Fruit fly (Drosophila melanogaster) whole organism, embryonic: ENCODE data around the gene CG13096.
A peak's percentile ranks its signal among the peaks of the same experiment; 100 is the strongest.

Experiments
- Abd-B ChIP-seq: fragments of 200-800 bp; sonication (Bioruptor generic); optimal IDR thresholded peaks from 2 replicates; lab custom pipeline; 2018; ENCODE audit warnings: missing biosample characterization, mild to moderate bottlenecking, missing genetic modification characterization, moderate library complexity
- Adf1 ChIP-seq: fragments of 200-800 bp; sonication (Bioruptor generic); IDR thresholded peaks from 2 replicates; pipeline ENCODE4 v1.3.6; 2022; ENCODE audit warnings: missing biosample characterization, missing genetic modification characterization
- Aef1 ChIP-seq: fragments of 200-800 bp; sonication (Bioruptor generic); IDR thresholded peaks from 3 replicates; pipeline ENCODE4 v1.3.6; 2022; ENCODE audit warnings: missing biosample characterization, missing genetic modification characterization
- CG1024 ChIP-seq: fragments of 200-800 bp; sonication (Bioruptor generic); IDR thresholded peaks from 2 replicates; pipeline ENCODE4 v1.3.6; 2022; ENCODE audit warnings: missing biosample characterization, missing genetic modification characterization
- CG1233 ChIP-seq: fragments of 200-800 bp; sonication (Bioruptor generic); optimal IDR thresholded peaks from 4 replicates; lab custom pipeline; 2018; ENCODE audit warnings: missing biosample characterization, mild to moderate bottlenecking, missing genetic modification characterization
- CG12744 ChIP-seq: fragments of 200-800 bp; sonication (Bioruptor generic); optimal IDR thresholded peaks from 2 replicates; lab custom pipeline; 2016; ENCODE audit warnings: missing biosample characterization, missing genetic modification characterization
- CG13287 ChIP-seq: fragments of 200-800 bp; sonication (Bioruptor generic); IDR thresholded peaks from 2 replicates; pipeline ENCODE4 v1.3.6; 2022; ENCODE audit warnings: missing biosample characterization, missing genetic modification characterization; ENCODE audit not compliant: partially characterized antibody
- CG13624 ChIP-seq: fragments of 200-800 bp; sonication (Bioruptor generic); optimal IDR thresholded peaks from 2 replicates; lab custom pipeline; 2016; ENCODE audit warnings: missing biosample characterization, missing genetic modification characterization
- CG14710 ChIP-seq: fragments of 200-800 bp; sonication (Bioruptor generic); optimal IDR thresholded peaks from 3 replicates; lab custom pipeline; 2019; ENCODE audit warnings: missing biosample characterization, mild to moderate bottlenecking, missing genetic modification characterization, moderate library complexity
- CG15011 ChIP-seq: fragments of 200-800 bp; sonication (Bioruptor generic); optimal IDR thresholded peaks from 3 replicates; lab custom pipeline; 2018; ENCODE audit warnings: missing biosample characterization, mild to moderate bottlenecking, missing genetic modification characterization
- CG17568 ChIP-seq: fragments of 200-800 bp; sonication (Bioruptor generic); optimal IDR thresholded peaks from 2 replicates; lab custom pipeline; 2018; ENCODE audit warnings: missing biosample characterization, mild to moderate bottlenecking, missing genetic modification characterization, moderate library complexity
- CG18476 ChIP-seq: fragments of 200-800 bp; sonication (Bioruptor generic); optimal IDR thresholded peaks from 2 replicates; lab custom pipeline; 2016; ENCODE audit warnings: missing biosample characterization, mild to moderate bottlenecking, missing genetic modification characterization
- CG18619 ChIP-seq: fragments of 200-800 bp; sonication (Bioruptor generic); optimal IDR thresholded peaks from 3 replicates; lab custom pipeline; 2017; ENCODE audit warnings: missing biosample characterization, mild to moderate bottlenecking, missing genetic modification characterization
- CG2120 ChIP-seq: fragments of 200-800 bp; sonication (Bioruptor generic); optimal IDR thresholded peaks from 3 replicates; lab custom pipeline; 2016; ENCODE audit warnings: missing biosample characterization, missing genetic modification characterization
- CG2199 ChIP-seq: fragments of 200-800 bp; sonication (Bioruptor generic); IDR thresholded peaks from 3 replicates; pipeline ENCODE4 v1.3.6; 2022; ENCODE audit warnings: missing biosample characterization, missing genetic modification characterization
- CG31365 ChIP-seq: fragments of 200-800 bp; sonication (Bioruptor generic); optimal IDR thresholded peaks from 2 replicates; lab custom pipeline; 2018; ENCODE audit warnings: missing biosample characterization, mild to moderate bottlenecking, missing genetic modification characterization
- CG32772 ChIP-seq: fragments of 200-800 bp; sonication (Bioruptor generic); IDR thresholded peaks from 2 replicates; pipeline ENCODE4 v1.3.6; 2022; ENCODE audit warnings: missing biosample characterization, missing genetic modification characterization
- CG34422 ChIP-seq: fragments of 200-800 bp; sonication (Bioruptor generic); IDR thresholded peaks from 3 replicates; pipeline ENCODE4 v1.3.6; 2022; ENCODE audit warnings: missing biosample characterization, missing genetic modification characterization
- CG3847 ChIP-seq: fragments of 200-800 bp; sonication (Bioruptor generic); IDR thresholded peaks from 2 replicates; pipeline ENCODE4 v1.3.6; 2022; ENCODE audit warnings: missing biosample characterization, missing genetic modification characterization
- CG7271 ChIP-seq: fragments of 200-800 bp; sonication (Bioruptor generic); optimal IDR thresholded peaks from 2 replicates; lab custom pipeline; 2018; ENCODE audit warnings: missing biosample characterization, mild to moderate bottlenecking, missing genetic modification characterization, moderate library complexity
- CoRest ChIP-seq: fragments of 200-800 bp; sonication (Bioruptor generic); optimal IDR thresholded peaks from 3 replicates; lab custom pipeline; 2018; ENCODE audit warnings: missing biosample characterization, mild to moderate bottlenecking, missing genetic modification characterization, moderate library complexity
- Gsc ChIP-seq: fragments of 200-800 bp; sonication (Bioruptor generic); IDR thresholded peaks from 2 replicates; pipeline ENCODE4 v1.3.6; 2022; ENCODE audit warnings: missing biosample characterization, missing genetic modification characterization
- Gug ChIP-seq: fragments of 200-800 bp; sonication (Bioruptor generic); IDR thresholded peaks from 4 replicates; pipeline ENCODE4 v1.3.6; 2022; ENCODE audit warnings: missing biosample characterization, missing genetic modification characterization
- Hr51 ChIP-seq, 2 experiments: fragments of 200-800 bp; sonication (Bioruptor generic); optimal IDR thresholded peaks; 2 replicates in 1 of 2; 3 replicates in 1 of 2; lab custom pipeline; 2016 to 2018; ENCODE audit warnings: missing biosample characterization in 2 of 2, missing genetic modification characterization in 2 of 2, mild to moderate bottlenecking in 1 of 2, moderate library complexity in 1 of 2
- Kr ChIP-seq: fragments of 200-800 bp; sonication (Bioruptor generic); optimal IDR thresholded peaks from 2 replicates; lab custom pipeline; 2017; ENCODE audit warnings: missing biosample characterization, mild to moderate bottlenecking, missing genetic modification characterization
- Max ChIP-seq: fragments of 200-800 bp; sonication (Bioruptor generic); optimal IDR thresholded peaks from 2 replicates; lab custom pipeline; 2016; ENCODE audit warnings: missing biosample characterization, mild to moderate bottlenecking, missing genetic modification characterization
- Nf-YA ChIP-seq: fragments of 200-800 bp; sonication (Bioruptor generic); IDR thresholded peaks from 2 replicates; pipeline ENCODE4 v1.3.6; 2022; ENCODE audit warnings: missing biosample characterization, missing genetic modification characterization
- NfI ChIP-seq: fragments of 200-800 bp; sonication (Bioruptor generic); optimal IDR thresholded peaks from 3 replicates; lab custom pipeline; 2018; ENCODE audit warnings: missing biosample characterization, mild to moderate bottlenecking, missing genetic modification characterization, moderate library complexity
- Oli ChIP-seq: fragments of 200-800 bp; sonication (Bioruptor generic); optimal IDR thresholded peaks from 2 replicates; lab custom pipeline; 2018; ENCODE audit warnings: missing biosample characterization, mild to moderate bottlenecking, missing genetic modification characterization, moderate library complexity
- Scr ChIP-seq: fragments of 200-800 bp; sonication (Bioruptor generic); IDR thresholded peaks from 2 replicates; pipeline ENCODE4 v1.3.6; 2022; ENCODE audit warnings: missing biosample characterization, missing genetic modification characterization; ENCODE audit not compliant: partially characterized antibody
- Usf ChIP-seq: fragments of 200-800 bp; sonication (Bioruptor generic); optimal IDR thresholded peaks from 2 replicates; lab custom pipeline; 2017; ENCODE audit warnings: missing genotype, missing biosample characterization, missing genetic modification characterization
- Xbp1 ChIP-seq: fragments of 200-800 bp; sonication (Bioruptor generic); optimal IDR thresholded peaks from 3 replicates; lab custom pipeline; 2016; ENCODE audit warnings: missing biosample characterization, mild to moderate bottlenecking, missing genetic modification characterization
- Xrp1 ChIP-seq: fragments of 200-800 bp; sonication (Bioruptor generic); IDR thresholded peaks from 2 replicates; pipeline ENCODE4 v1.3.6; 2022; ENCODE audit warnings: missing biosample characterization, missing genetic modification characterization
- amos ChIP-seq: fragments of 200-800 bp; sonication (Bioruptor generic); IDR thresholded peaks from 2 replicates; pipeline ENCODE4 v1.3.6; 2022; ENCODE audit warnings: missing biosample characterization, missing genetic modification characterization; ENCODE audit not compliant: partially characterized antibody
- aop ChIP-seq: fragments of 200-800 bp; sonication (Bioruptor generic); IDR thresholded peaks from 2 replicates; pipeline ENCODE4 v1.3.6; 2022; ENCODE audit warnings: missing biosample characterization, missing genetic modification characterization
- ara ChIP-seq: fragments of 200-800 bp; sonication (Bioruptor generic); IDR thresholded peaks from 2 replicates; pipeline ENCODE4 v1.3.6; 2022; ENCODE audit warnings: missing biosample characterization, missing genetic modification characterization
- bigmax ChIP-seq: fragments of 200-800 bp; sonication (Bioruptor generic); optimal IDR thresholded peaks from 2 replicates; lab custom pipeline; 2018; ENCODE audit warnings: missing biosample characterization, mild to moderate bottlenecking, missing genetic modification characterization
- bsh ChIP-seq, 2 experiments: fragments of 200-800 bp; sonication (Bioruptor generic); optimal IDR thresholded peaks; 2 replicates each; lab custom pipeline; 2017 to 2018; ENCODE audit warnings: mild to moderate bottlenecking in 2 of 2, missing biosample characterization in 2 of 2, missing genetic modification characterization in 2 of 2, moderate library complexity in 1 of 2
- ci ChIP-seq: fragments of 200-800 bp; sonication (Bioruptor generic); IDR thresholded peaks from 3 replicates; pipeline ENCODE4 v1.3.6; 2022; ENCODE audit warnings: missing biosample characterization, missing genetic modification characterization
- hb ChIP-seq: fragments of 200-800 bp; sonication (Bioruptor generic); IDR thresholded peaks from 3 replicates; pipeline ENCODE4 v1.3.6; 2022; ENCODE audit warnings: missing biosample characterization, missing genetic modification characterization; ENCODE audit not compliant: partially characterized antibody
- hbn ChIP-seq: fragments of 200-800 bp; sonication (Bioruptor generic); IDR thresholded peaks from 2 replicates; pipeline ENCODE4 v1.3.6; 2022; ENCODE audit warnings: missing biosample characterization, missing genetic modification characterization; ENCODE audit not compliant: partially characterized antibody
- inv ChIP-seq: fragments of 200-800 bp; sonication (Bioruptor generic); IDR thresholded peaks from 2 replicates; pipeline ENCODE4 v1.3.6; 2022; ENCODE audit warnings: missing biosample characterization, missing genetic modification characterization; ENCODE audit not compliant: partially characterized antibody
- mirr ChIP-seq: fragments of 200-800 bp; sonication (Bioruptor generic); optimal IDR thresholded peaks from 3 replicates; lab custom pipeline; 2018; ENCODE audit warnings: missing biosample characterization, mild to moderate bottlenecking, missing genetic modification characterization
- peb ChIP-seq: fragments of 200-800 bp; sonication (Bioruptor generic); IDR thresholded peaks from 2 replicates; pipeline ENCODE4 v1.3.6; 2022; ENCODE audit warnings: missing biosample characterization, missing genetic modification characterization
- pho ChIP-seq: fragments of 200-800 bp; sonication (Bioruptor generic); optimal IDR thresholded peaks from 2 replicates; lab custom pipeline; 2016; ENCODE audit warnings: missing biosample characterization, missing genetic modification characterization
- sd ChIP-seq: fragments of 200-800 bp; sonication (Bioruptor generic); optimal IDR thresholded peaks from 3 replicates; lab custom pipeline; 2018; ENCODE audit warnings: missing biosample characterization, mild to moderate bottlenecking, missing genetic modification characterization, moderate library complexity
- slou ChIP-seq: fragments of 200-800 bp; sonication (Bioruptor generic); optimal IDR thresholded peaks from 3 replicates; lab custom pipeline; 2016; ENCODE audit warnings: missing biosample characterization, missing genetic modification characterization
- tna ChIP-seq: fragments of 200-800 bp; sonication (Bioruptor generic); IDR thresholded peaks from 2 replicates; pipeline ENCODE4 v1.3.6; 2022; ENCODE audit warnings: missing biosample characterization, missing genetic modification characterization; ENCODE audit not compliant: partially characterized antibody
- ttk ChIP-seq: fragments of 200-800 bp; sonication (Bioruptor generic); IDR thresholded peaks from 2 replicates; pipeline ENCODE4 v2.1.2; 2022; ENCODE audit warnings: missing biosample characterization, missing genetic modification characterization
- wdn ChIP-seq: fragments of 200-800 bp; sonication (Bioruptor generic); IDR thresholded peaks from 2 replicates; pipeline ENCODE4 v1.3.6; 2022; ENCODE audit warnings: missing biosample characterization, missing genetic modification characterization
- zf30C ChIP-seq: fragments of 200-800 bp; sonication (Bioruptor generic); optimal IDR thresholded peaks from 3 replicates; lab custom pipeline; 2018; ENCODE audit warnings: missing biosample characterization, mild to moderate bottlenecking, missing genetic modification characterization

Gene CG13096

DNA sequence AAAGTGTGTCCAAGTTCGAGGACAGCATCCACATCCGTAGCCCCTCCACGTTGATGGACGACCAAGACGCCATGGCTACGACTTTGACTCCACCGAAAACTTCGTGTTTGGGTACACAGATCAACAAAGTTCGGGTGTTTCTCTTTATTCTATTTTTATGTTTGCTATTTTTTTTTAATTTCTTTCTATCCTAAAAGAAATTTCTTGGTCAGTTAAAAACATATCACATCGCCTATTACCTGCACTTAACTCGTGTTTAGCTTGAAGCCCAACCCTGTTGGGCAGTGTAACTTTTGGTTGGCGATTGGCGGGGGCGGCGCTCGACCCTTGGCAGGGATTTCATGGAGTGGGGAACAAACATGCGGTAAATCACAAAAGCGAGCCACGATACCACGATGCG, 38.2 kb downstream of the CG13096 start (continued):
- TF ChIP-seq hbn (GFP tag; lab: Robert Waterston, UW) (no peak), CG17568 (GFP tag; lab: Kevin White, UChicago) (no peak), CG14710 (tag; lab: Kevin White, UChicago) (peak; percentile 59), CG32772 (GFP tag; lab: Robert Waterston, UW) (peak; percentile 66; the same call in 1 of the 2 replicates), CG18476 (GFP tag; lab: Kevin White, UChicago) (peak; percentile 10), Usf (no peak), Xbp1 (GFP tag; lab: Kevin White, UChicago) (peak; percentile 57), peb (GFP tag; lab: Robert Waterston, UW) (peak; percentile 38; the same call in 1 of the 2 replicates), hb (GFP tag; lab: Robert Waterston, UW) (no peak), Kr (GFP tag; lab: Kevin White, UChicago) (no peak), CoRest (tag; lab: Kevin White, UChicago) (peak; percentile 34), slou (GFP tag; lab: Kevin White, UChicago) (no peak), Abd-B (no peak), CG1024 (GFP tag; lab: Robert Waterston, UW) (no peak), Nf-YA (GFP tag; lab: Robert Waterston, UW) (no peak), inv (GFP tag; lab: Robert Waterston, UW) (no peak), ttk (GFP tag; lab: Robert Waterston, UW) (peak; percentile 46; the same call in 1 of the 2 replicates), ara (GFP tag; lab: Robert Waterston, UW) (peak; percentile 67; the same call in 1 of the 2 replicates), Max (GFP tag; lab: Kevin White, UChicago) (peak; percentile 13), ci (peak; percentile 83), CG34422 (GFP tag; lab: Robert Waterston, UW) (peak; percentile 59; the same call in 2 of the 3 replicates), Oli (peak; percentile 54), Aef1 (GFP tag; lab: Robert Waterston, UW) (no peak), CG13287 (GFP tag; lab: Robert Waterston, UW) (no peak), CG2199 (peak; percentile 58; the same call in 1 of the 3 replicates), Gug (GFP tag; lab: Robert Waterston, UW) (peak; percentile 71), sd (tag; lab: Kevin White, UChicago) (no peak), Hr51 (GFP tag; optimal IDR thresholded peaks at IDR 0.05; lab: Kevin White, UChicago) (peak; percentile 27 to 65), CG12744 (GFP tag; lab: Kevin White, UChicago) (no peak), zf30C (GFP tag; lab: Kevin White, UChicago) (no peak), Gsc (GFP tag; lab: Robert Waterston, UW) (0 out of 2 replicates have a peak, but pooled peaks have one; percentile 20), bsh (GFP tag; optimal IDR thresholded peaks at IDR 0.05; lab: Kevin White, UChicago) (peak; percentile 65 to 83), CG3847 (peak; percentile 55), CG13624 (peak; percentile 4), Adf1 (GFP tag; lab: Robert Waterston, UW) (no peak)
- TF ChIP-seq, all 482 proteins: peak for 201

DNA sequence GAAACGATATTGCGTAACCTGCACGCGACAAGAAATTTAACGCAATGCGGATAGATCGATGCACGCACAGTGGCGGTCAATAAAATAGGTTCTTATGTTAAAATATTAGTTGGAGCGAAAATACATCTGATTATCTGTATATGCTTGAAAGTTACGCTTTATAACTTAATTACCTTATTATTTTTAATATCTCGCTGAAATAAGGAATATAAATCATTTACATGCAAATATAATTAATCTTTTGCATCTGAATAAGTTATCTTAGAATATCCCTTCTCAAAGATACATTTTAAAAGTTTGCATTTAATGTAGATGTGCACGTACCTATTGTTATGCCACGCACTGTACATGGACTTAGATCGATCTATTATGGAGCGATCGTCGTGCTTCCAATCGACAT, 40.0 kb downstream of the CG13096 start:
- no peak for TF ChIP-seq Scr (GFP tag; lab: Robert Waterston, UW)
- TF ChIP-seq CG31365 (tag; lab: Kevin White, UChicago): no peak
- no peak for TF ChIP-seq mirr (GFP tag; lab: Kevin White, UChicago)
- no peak for TF ChIP-seq CG15011 (GFP tag; lab: Kevin White, UChicago)
- TF ChIP-seq NfI (GFP tag; lab: Kevin White, UChicago): no peak
- TF ChIP-seq CG18619 (GFP tag; lab: Kevin White, UChicago): no peak
- TF ChIP-seq wdn: no peak
- peak; percentile 55 to 68 for TF ChIP-seq bsh (GFP tag; optimal IDR thresholded peaks at IDR 0.05; lab: Kevin White, UChicago)
- no peak for TF ChIP-seq pho (GFP tag; lab: Kevin White, UChicago)
- no peak for TF ChIP-seq tna
- no peak for TF ChIP-seq CG1233 (GFP tag; lab: Kevin White, UChicago)
- TF ChIP-seq aop (GFP tag; lab: Robert Waterston, UW): no peak
- no peak for TF ChIP-seq amos
- TF ChIP-seq bigmax (GFP tag; lab: Kevin White, UChicago): no peak
- no peak for TF ChIP-seq CG2120 (GFP tag; lab: Kevin White, UChicago)
- TF ChIP-seq CG7271 (tag; lab: Kevin White, UChicago): no peak
- peak; percentile 63 for TF ChIP-seq Xrp1 (GFP tag; lab: Robert Waterston, UW)
